Fruit fly (Drosophila melanogaster) whole organism, embryonic: Measurements from ENCODE around the gene AGO2.

Source experiments
- CG1024 ChIP-seq: fragments of 200-800 bp; sonication (Bioruptor generic); IDR thresholded peaks from 2 replicates; pipeline ENCODE4 v1.3.6; 2022; ENCODE audit warnings: missing biosample characterization, missing genetic modification characterization
- CG10321 ChIP-seq: fragments of 200-800 bp; sonication (Bioruptor generic); IDR thresholded peaks from 2 replicates; pipeline ENCODE4 v1.3.6; 2022; ENCODE audit warnings: missing biosample characterization, missing genetic modification characterization
- CG11398 ChIP-seq: fragments of 200-800 bp; sonication (Bioruptor generic); optimal IDR thresholded peaks from 2 replicates; lab custom pipeline; 2016; ENCODE audit warnings: missing biosample characterization, missing genetic modification characterization
- CG12769 ChIP-seq: fragments of 200-800 bp; sonication (Bioruptor generic); optimal IDR thresholded peaks from 2 replicates; lab custom pipeline; 2019; ENCODE audit warnings: missing biosample characterization, mild to moderate bottlenecking, missing genetic modification characterization, moderate library complexity
- CG13287 ChIP-seq: fragments of 200-800 bp; sonication (Bioruptor generic); IDR thresholded peaks from 2 replicates; pipeline ENCODE4 v1.3.6; 2022; ENCODE audit warnings: missing biosample characterization, missing genetic modification characterization; ENCODE audit not compliant: partially characterized antibody
- CG13296 ChIP-seq: fragments of 200-800 bp; sonication (Bioruptor generic); optimal IDR thresholded peaks from 3 replicates; lab custom pipeline; 2018; ENCODE audit warnings: missing biosample characterization, mild to moderate bottlenecking, missing genetic modification characterization
- CG13624 ChIP-seq: fragments of 200-800 bp; sonication (Bioruptor generic); optimal IDR thresholded peaks from 2 replicates; lab custom pipeline; 2016; ENCODE audit warnings: missing biosample characterization, missing genetic modification characterization
- CG14710 ChIP-seq: fragments of 200-800 bp; sonication (Bioruptor generic); optimal IDR thresholded peaks from 3 replicates; lab custom pipeline; 2019; ENCODE audit warnings: missing biosample characterization, mild to moderate bottlenecking, missing genetic modification characterization, moderate library complexity
- CG15269 ChIP-seq: fragments of 200-800 bp; sonication (Bioruptor generic); optimal IDR thresholded peaks from 2 replicates; lab custom pipeline; 2018; ENCODE audit warnings: missing biosample characterization, mild to moderate bottlenecking, missing genetic modification characterization, moderate library complexity
- CG1603 ChIP-seq: fragments of 200-800 bp; sonication (Bioruptor generic); optimal IDR thresholded peaks from 2 replicates; lab custom pipeline; 2019; ENCODE audit warnings: missing biosample characterization, mild to moderate bottlenecking, missing genetic modification characterization, moderate library complexity
- CG17359 ChIP-seq: fragments of 200-800 bp; sonication (Bioruptor generic); optimal IDR thresholded peaks from 3 replicates; lab custom pipeline; 2018; ENCODE audit warnings: missing biosample characterization, mild to moderate bottlenecking, missing genetic modification characterization, moderate library complexity
- CG18262 ChIP-seq: fragments of 200-800 bp; optimal IDR thresholded peaks from 3 replicates; lab custom pipeline; 2019; ENCODE audit warnings: missing biosample characterization, mild to moderate bottlenecking, missing genetic modification characterization, moderate library complexity
- CG1832 ChIP-seq: fragments of 200-800 bp; sonication (Bioruptor generic); optimal IDR thresholded peaks from 2 replicates; lab custom pipeline; 2017; ENCODE audit warnings: missing biosample characterization, mild to moderate bottlenecking, missing genetic modification characterization, inconsistent platforms
- CG3995 ChIP-seq: fragments of 200-800 bp; sonication (Bioruptor generic); optimal IDR thresholded peaks from 3 replicates; lab custom pipeline; 2016; ENCODE audit warnings: missing biosample characterization, missing genetic modification characterization
- CG4730 ChIP-seq: fragments of 200-800 bp; sonication (Bioruptor generic); IDR thresholded peaks from 2 replicates; pipeline ENCODE4 v1.3.6; 2022; ENCODE audit warnings: missing biosample characterization, missing genetic modification characterization
- CG4820 ChIP-seq: fragments of 200-800 bp; sonication (Bioruptor generic); optimal IDR thresholded peaks from 3 replicates; lab custom pipeline; 2016; ENCODE audit warnings: missing biosample characterization, missing genetic modification characterization
- CG6175 ChIP-seq: fragments of 200-800 bp; sonication (Bioruptor generic); IDR thresholded peaks from 3 replicates; pipeline ENCODE4 v1.3.6; 2022; ENCODE audit warnings: missing biosample characterization, missing genetic modification characterization
- CG6683 ChIP-seq: fragments of 200-800 bp; sonication (Bioruptor generic); optimal IDR thresholded peaks from 2 replicates; lab custom pipeline; 2017; ENCODE audit warnings: missing biosample characterization, mild to moderate bottlenecking, missing genetic modification characterization, missing genetic modification reagents
- CG9817 ChIP-seq: fragments of 200-800 bp; sonication (Bioruptor generic); optimal IDR thresholded peaks from 2 replicates; lab custom pipeline; 2018; ENCODE audit warnings: missing biosample characterization, mild to moderate bottlenecking, missing genetic modification characterization, moderate library complexity
- CG9932 ChIP-seq: fragments of 200-800 bp; sonication (Bioruptor generic); IDR thresholded peaks from 2 replicates; pipeline ENCODE4 v1.3.6; 2022; ENCODE audit warnings: missing biosample characterization, missing genetic modification characterization
- Doc3 ChIP-seq: fragments of 200-800 bp; sonication (Bioruptor generic); IDR thresholded peaks from 3 replicates; pipeline ENCODE4 v1.3.6; 2022; ENCODE audit warnings: missing biosample characterization, missing genetic modification characterization; ENCODE audit not compliant: partially characterized antibody
- Jarid2 ChIP-seq: fragments of 200-800 bp; sonication (Bioruptor generic); optimal IDR thresholded peaks from 3 replicates; lab custom pipeline; 2017; ENCODE audit warnings: mild to moderate bottlenecking, missing biosample characterization, missing genetic modification reagents, missing genetic modification characterization
- NC2α ChIP-seq: fragments of 200-800 bp; sonication (Bioruptor generic); optimal IDR thresholded peaks from 2 replicates; lab custom pipeline; 2016; ENCODE audit warnings: missing biosample characterization, missing genetic modification characterization
- Nf-YC ChIP-seq: fragments of 200-800 bp; optimal IDR thresholded peaks from 3 replicates; lab custom pipeline; 2019; ENCODE audit warnings: missing biosample characterization, mild to moderate bottlenecking, missing genetic modification characterization, moderate library complexity
- Sox100B ChIP-seq: fragments of 200-800 bp; sonication (Bioruptor generic); optimal IDR thresholded peaks from 3 replicates; lab custom pipeline; 2018; ENCODE audit warnings: missing biosample characterization, mild to moderate bottlenecking, missing genetic modification characterization
- ab ChIP-seq: fragments of 200-800 bp; sonication (Bioruptor generic); optimal IDR thresholded peaks from 2 replicates; lab custom pipeline; 2016; ENCODE audit warnings: missing biosample characterization, missing genetic modification characterization
- ash1 ChIP-seq: fragments of 200-800 bp; sonication (Bioruptor generic); optimal IDR thresholded peaks from 2 replicates; lab custom pipeline; 2018; ENCODE audit warnings: missing biosample characterization, mild to moderate bottlenecking, missing genetic modification characterization
- ato ChIP-seq: fragments of 200-800 bp; sonication (Bioruptor generic); IDR thresholded peaks from 2 replicates; pipeline ENCODE4 v1.3.6; 2022; ENCODE audit warnings: missing biosample characterization, missing genetic modification characterization; ENCODE audit not compliant: partially characterized antibody
- btn ChIP-seq: fragments of 200-800 bp; sonication (Bioruptor generic); optimal IDR thresholded peaks from 2 replicates; lab custom pipeline; 2016; ENCODE audit warnings: missing biosample characterization, missing genetic modification characterization
- disco-r ChIP-seq: fragments of 200-800 bp; sonication (Bioruptor generic); optimal IDR thresholded peaks from 2 replicates; lab custom pipeline; 2016; ENCODE audit warnings: missing biosample characterization, missing genetic modification characterization
- dm ChIP-seq: fragments of 200-800 bp; sonication (Bioruptor generic); optimal IDR thresholded peaks from 3 replicates; lab custom pipeline; 2016; ENCODE audit warnings: missing biosample characterization, missing genetic modification characterization
- en ChIP-seq: fragments of 200-800 bp; sonication (Bioruptor generic); optimal IDR thresholded peaks from 2 replicates; lab custom pipeline; 2016; ENCODE audit warnings: missing biosample characterization, missing genetic modification characterization
- ewg ChIP-seq: fragments of 200-800 bp; sonication (Bioruptor generic); optimal IDR thresholded peaks from 3 replicates; lab custom pipeline; 2017; ENCODE audit warnings: mild to moderate bottlenecking, missing biosample characterization, missing genetic modification reagents, missing genetic modification characterization
- fru ChIP-seq: fragments of >200 bp; optimal IDR thresholded peaks from 2 replicates; lab custom pipeline; 2017
- ftz-f1 ChIP-seq: fragments of 200-800 bp; sonication (Bioruptor generic); optimal IDR thresholded peaks from 2 replicates; lab custom pipeline; 2016; ENCODE audit warnings: missing biosample characterization, missing genetic modification characterization
- nau ChIP-seq: fragments of 200-800 bp; sonication (Bioruptor generic); optimal IDR thresholded peaks from 3 replicates; lab custom pipeline; 2017; ENCODE audit warnings: missing biosample characterization, mild to moderate bottlenecking, missing genetic modification characterization, missing genetic modification reagents
- p53 ChIP-seq: fragments of 200-800 bp; sonication (Bioruptor generic); optimal IDR thresholded peaks from 2 replicates; lab custom pipeline; 2016; ENCODE audit warnings: missing biosample characterization, missing genetic modification characterization
- ro ChIP-seq: fragments of 200-800 bp; sonication (Bioruptor generic); IDR thresholded peaks from 2 replicates; pipeline ENCODE4 v1.3.6; 2022; ENCODE audit warnings: missing biosample characterization, missing genetic modification characterization
- tgo ChIP-seq: fragments of 200-800 bp; sonication (Bioruptor generic); IDR thresholded peaks from 3 replicates; pipeline ENCODE4 v1.3.6; 2022; ENCODE audit warnings: missing biosample characterization, missing genetic modification characterization
- unc-4 ChIP-seq: fragments of 200-800 bp; sonication (Bioruptor generic); IDR thresholded peaks from 2 replicates; pipeline ENCODE4 v1.3.6; 2022; ENCODE audit warnings: missing biosample characterization, missing genetic modification characterization; ENCODE audit not compliant: partially characterized antibody
- wek ChIP-seq: fragments of 200-800 bp; sonication (Bioruptor generic); optimal IDR thresholded peaks from 3 replicates; lab custom pipeline; 2018; ENCODE audit warnings: missing biosample characterization, mild to moderate bottlenecking, missing genetic modification characterization, moderate library complexity
- zf30C ChIP-seq: fragments of 200-800 bp; sonication (Bioruptor generic); optimal IDR thresholded peaks from 3 replicates; lab custom pipeline; 2018; ENCODE audit warnings: missing biosample characterization, mild to moderate bottlenecking, missing genetic modification characterization

The AGO2 gene

dm6 chr3L:15533402-15534129, 20.3 kb upstream of the AGO2 start (continued):
- TF ChIP-seq Jarid2 (GFP tag; lab: Kevin White, UChicago): no peak
- no peak for TF ChIP-seq Doc3 (GFP tag; lab: Robert Waterston, UW)
- no peak for TF ChIP-seq dm (GFP tag; lab: Kevin White, UChicago)
- no peak for TF ChIP-seq ab (GFP tag; lab: Kevin White, UChicago)
- TF ChIP-seq ro (GFP tag; lab: Robert Waterston, UW): no peak
- TF ChIP-seq CG1603 (tag; lab: Kevin White, UChicago): peak; percentile 36
- TF ChIP-seq CG4820: no peak
- TF ChIP-seq tgo (GFP tag; lab: Robert Waterston, UW): no peak
- TF ChIP-seq CG3995 (GFP tag; lab: Kevin White, UChicago): peak; percentile 23
- TF ChIP-seq CG13287 (GFP tag; lab: Robert Waterston, UW): no peak
- no peak for TF ChIP-seq CG12769 (tag; lab: Kevin White, UChicago)
- peak; percentile 1 for TF ChIP-seq CG13624 (GFP tag; lab: Kevin White, UChicago)
- peak; percentile 30 for TF ChIP-seq CG18262 (tag; lab: Kevin White, UChicago)
- peak; percentile 9 for TF ChIP-seq disco-r (GFP tag; lab: Kevin White, UChicago)
- TF ChIP-seq CG1024 (GFP tag; lab: Robert Waterston, UW): peak; percentile 49; the same call in 1 of the 2 replicates
- TF ChIP-seq CG17359 (tag; lab: Kevin White, UChicago): peak; percentile 57
- TF ChIP-seq CG9932 (GFP tag; lab: Robert Waterston, UW): peak; percentile 46
- no peak for TF ChIP-seq ash1 (GFP tag; lab: Kevin White, UChicago)
- no peak for TF ChIP-seq CG13296 (GFP tag; lab: Kevin White, UChicago)
- peak; percentile 28 for TF ChIP-seq CG9817 (tag; lab: Kevin White, UChicago)
- no peak for TF ChIP-seq en (GFP tag; lab: Kevin White, UChicago)
- TF ChIP-seq CG6175 (GFP tag; lab: Robert Waterston, UW): no peak
- TF ChIP-seq Sox100B (GFP tag; lab: Kevin White, UChicago): peak; percentile 28
- no peak for TF ChIP-seq ftz-f1
- peak; percentile 28 for TF ChIP-seq CG15269 (tag; lab: Kevin White, UChicago)
- TF ChIP-seq CG14710: no peak
- no peak for TF ChIP-seq CG4730 (GFP tag; lab: Robert Waterston, UW)
- no peak for TF ChIP-seq zf30C
- no peak for TF ChIP-seq ato (GFP tag; lab: Robert Waterston, UW)
- TF ChIP-seq CG10321 (GFP tag; lab: Robert Waterston, UW): no peak
- no peak for TF ChIP-seq wek (GFP tag; lab: Kevin White, UChicago)
- no peak for TF ChIP-seq unc-4
- TF ChIP-seq Nf-YC (tag; lab: Kevin White, UChicago): no peak
- TF ChIP-seq fru (lab: Kevin White, UChicago): no peak
- TF ChIP-seq CG1832: no peak
- TF ChIP-seq NC2α: no peak
- no peak for TF ChIP-seq nau (GFP tag; lab: Kevin White, UChicago)
- no peak for TF ChIP-seq p53 (GFP tag; lab: Kevin White, UChicago)
- no peak for TF ChIP-seq CG6683 (GFP tag; lab: Kevin White, UChicago)
- TF ChIP-seq ewg: no peak
- TF ChIP-seq CG11398 (GFP tag; lab: Kevin White, UChicago): no peak
- TF ChIP-seq btn: peak; percentile 37
